Fruit fly (Drosophila melanogaster): ENCODE results near the gene CG3437.
A peak's percentile ranks its signal among the peaks of the same experiment; 100 is the strongest.

The CG3437 gene

dm6 chr3L:9462247-9462769 is 4.8 kb upstream of the CG3437 start (continued):
- TF ChIP-seq jumu (GFP tag; optimal IDR thresholded peaks at IDR 0.05) (peak; percentile 44), phol (tag; optimal IDR thresholded peaks at IDR 0.05) (peak; percentile 98), peb (GFP tag; IDR thresholded peaks at IDR 0.05) (0 out of 2 replicates have a peak, but pooled peaks have one; percentile 38), CG4282 (GFP tag; optimal IDR thresholded peaks at IDR 0.05) (no peak), CG13287 (GFP tag; IDR thresholded peaks at IDR 0.05; ENCODE audit: partially characterized antibody) (peak; percentile 16; the same call in 1 of the 2 replicates), Meics (GFP tag; optimal IDR thresholded peaks at IDR 0.05) (peak; percentile 91), en (GFP tag; optimal IDR thresholded peaks at IDR 0.05) (peak; percentile 71), CG8924 (tag; optimal IDR thresholded peaks at IDR 0.05) (peak; percentile 96), HLH3B (GFP tag; IDR thresholded peaks at IDR 0.05) (peak; percentile 73), CG4328 (GFP tag; optimal IDR thresholded peaks at IDR 0.05) (peak; percentile 88), bigmax (GFP tag; optimal IDR thresholded peaks at IDR 0.05) (no peak), Hr51 (GFP tag; optimal IDR thresholded peaks at IDR 0.05) (peak; percentile 46 to 93), fd96Cb (tag; optimal IDR thresholded peaks at IDR 0.05) (peak; percentile 90), Doc2 (GFP tag; IDR thresholded peaks at IDR 0.05) (no peak), tup (GFP tag; optimal IDR thresholded peaks at IDR 0.05) (no peak), CG8359 (GFP tag; optimal IDR thresholded peaks at IDR 0.05; ENCODE audit: borderline replicate concordance) (peak; percentile 68), HmgD (GFP tag; optimal IDR thresholded peaks at IDR 0.05) (no peak), CG14050 (GFP tag; IDR thresholded peaks at IDR 0.05) (peak; percentile 54; the same call in 1 of the 3 replicates), CG8290 (GFP tag; optimal IDR thresholded peaks at IDR 0.05) (peak; percentile 75), CG8290 (tag; optimal IDR thresholded peaks at IDR 0.05) (peak; percentile 54 to 77), CG12744 (GFP tag; optimal IDR thresholded peaks at IDR 0.05) (peak; percentile 77), CG1647 (GFP tag; optimal IDR thresholded peaks at IDR 0.05) (peak; percentile 45), Fer2 (tag; optimal IDR thresholded peaks at IDR 0.05) (peak; percentile 78), ap (GFP tag; IDR thresholded peaks at IDR 0.05) (peak; percentile 40; the same call in 1 of the 2 replicates), Hey (tag; optimal IDR thresholded peaks at IDR 0.05) (no peak), CG1233 (GFP tag; optimal IDR thresholded peaks at IDR 0.05) (peak; percentile 77), ssp (GFP tag; IDR thresholded peaks at IDR 0.05) (0 out of 2 replicates have a peak, but pooled peaks have one; percentile 6), CG14965 (GFP tag; optimal IDR thresholded peaks at IDR 0.05; ENCODE audit: borderline replicate concordance) (peak; percentile 47), crol (GFP tag; IDR thresholded peaks at IDR 0.05) (no peak; the same call in 1 of the 2 replicates), sob (GFP tag; IDR thresholded peaks at IDR 0.05) (peak; percentile 74), CG12769 (tag; optimal IDR thresholded peaks at IDR 0.05) (peak; percentile 52), CG9932 (GFP tag; IDR thresholded peaks at IDR 0.05) (peak; percentile 45), chm (GFP tag; IDR thresholded peaks at IDR 0.05) (peak; percentile 60), CG12391 (tag; optimal IDR thresholded peaks at IDR 0.05) (peak; percentile 96), rib (GFP tag; IDR thresholded peaks at IDR 0.05) (no peak), CHES-1-like (GFP tag; optimal IDR thresholded peaks at IDR 0.05) (peak; percentile 69), BtbVII (GFP tag; optimal IDR thresholded peaks at IDR 0.05) (peak; percentile 90), bcd (GFP tag; optimal IDR thresholded peaks at IDR 0.05) (peak; percentile 83), CG1529 (GFP tag; optimal IDR thresholded peaks at IDR 0.05) (peak; percentile 87), CG3163 (GFP tag; optimal IDR thresholded peaks at IDR 0.05) (peak; percentile 50), sc (optimal IDR thresholded peaks at IDR 0.05) (no peak), sc (GFP tag; optimal IDR thresholded peaks at IDR 0.05) (peak; percentile 82), Fer1 (GFP tag; optimal IDR thresholded peaks at IDR 0.05) (peak; percentile 95), Hr39 (optimal IDR thresholded peaks at IDR 0.05) (no peak), vvl (GFP tag; IDR thresholded peaks at IDR 0.05) (peak; percentile 91), Ets97D (GFP tag; optimal IDR thresholded peaks at IDR 0.05) (peak; percentile 45), CG12299 (tag; optimal IDR thresholded peaks at IDR 0.05) (peak; percentile 92), kni (GFP tag; optimal IDR thresholded peaks at IDR 0.05) (peak; percentile 31), Dll (GFP tag; IDR thresholded peaks at IDR 0.05; ENCODE audit: partially characterized antibody) (peak; percentile 32; the same call in 1 of the 4 replicates), CG11398 (GFP tag; optimal IDR thresholded peaks at IDR 0.05) (peak; percentile 71), CkIIα-i1 (GFP tag; IDR thresholded peaks at IDR 0.05) (no peak)
